ENCODE assay signal across 1 fruit fly cellular context in the genomic region with DNA sequence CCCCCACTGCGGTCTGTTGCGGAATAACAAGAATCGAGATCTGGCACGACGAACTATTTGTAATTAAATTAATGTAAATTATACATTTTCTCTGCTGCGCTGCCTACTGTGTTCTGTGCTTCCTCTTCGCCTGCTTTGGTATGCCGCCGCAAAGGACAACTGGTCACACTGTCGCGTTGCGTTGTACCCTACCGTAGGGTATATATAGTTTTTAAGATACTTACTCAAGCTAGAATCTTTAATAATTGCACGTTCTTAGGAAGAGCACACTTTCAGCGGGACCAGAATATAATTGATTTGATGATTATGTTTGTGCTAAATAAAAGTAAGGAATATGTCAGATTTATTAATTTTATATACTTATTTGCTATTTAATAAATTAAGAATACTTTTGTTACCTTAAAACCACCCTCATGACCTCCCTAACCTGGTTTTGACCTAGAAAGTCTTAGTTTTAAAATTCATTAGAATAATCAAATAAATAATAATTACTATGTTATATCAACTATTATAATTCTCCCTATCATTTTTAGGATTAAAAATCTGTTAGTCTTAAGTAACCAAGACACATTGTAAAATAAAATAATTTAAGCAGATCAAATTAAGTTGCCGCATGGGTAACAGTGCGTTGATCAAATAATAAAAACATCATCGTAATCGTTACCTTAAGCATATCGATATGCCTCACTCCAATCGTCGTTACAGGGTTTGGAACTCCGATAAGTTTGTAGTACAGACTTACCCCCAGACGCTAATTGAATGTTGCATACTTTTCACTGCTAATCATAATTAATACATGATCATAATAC.
TF ChIP-seq lines count a peak whose summit lies in the region.
"Not testable (repeated sequence)": the region's sequence is repeated elsewhere in the genome, so short reads cannot be mapped to it uniquely, and the experiment has no call there.

A gene (minus strand): TSS at position 164 of the 809 bp plus-strand sequence.

TF ChIP-seq in whole organism, embryonic, 481 proteins besides CTCF, POLR2A, EP300 and RAD21 (continued from another document):
- TF ChIP-seq ase (GFP tag; IDR thresholded peaks at IDR 0.05; lab: Robert Waterston, UW) (peak; percentile 83; the same call in 2 of the 3 replicates), CG6689 (GFP tag; IDR thresholded peaks at IDR 0.05; lab: Robert Waterston, UW) (peak; percentile 73), Lhr (GFP tag; optimal IDR thresholded peaks at IDR 0.05; lab: Kevin White, UChicago) (peak; percentile 56), B-H2 (GFP tag; optimal IDR thresholded peaks at IDR 0.05; lab: Kevin White, UChicago) (peak; percentile 51), gsb (GFP tag; IDR thresholded peaks at IDR 0.05; lab: Robert Waterston, UW) (0 out of 2 replicates have a peak, but pooled peaks have one; percentile 53), chm (GFP tag; IDR thresholded peaks at IDR 0.05; lab: Robert Waterston, UW) (peak; percentile 76), CG17359 (tag; optimal IDR thresholded peaks at IDR 0.05; lab: Kevin White, UChicago) (peak; percentile 79), CG6654 (GFP tag; optimal IDR thresholded peaks at IDR 0.05; lab: Kevin White, UChicago) (peak; percentile 39), caup (GFP tag; optimal IDR thresholded peaks at IDR 0.05; lab: Kevin White, UChicago; ENCODE audit: severe bottlenecking) (peak; percentile 56), shn (GFP tag; optimal IDR thresholded peaks at IDR 0.05; lab: Kevin White, UChicago) (peak; percentile 54), CG18599 (GFP tag; optimal IDR thresholded peaks at IDR 0.05; lab: Kevin White, UChicago) (peak; percentile 81), HLH54F (GFP tag; optimal IDR thresholded peaks at IDR 0.05; lab: Kevin White, UChicago) (peak; percentile 66), Max (GFP tag; optimal IDR thresholded peaks at IDR 0.05; lab: Kevin White, UChicago) (peak; percentile 64), Camta (GFP tag; optimal IDR thresholded peaks at IDR 0.05; lab: Kevin White, UChicago) (peak; percentile 29), Gug (GFP tag; IDR thresholded peaks at IDR 0.05; lab: Robert Waterston, UW) (peak; percentile 92), sisA (GFP tag; IDR thresholded peaks at IDR 0.05; lab: Robert Waterston, UW) (peak; percentile 90), Ravus (GFP tag; IDR thresholded peaks at IDR 0.05; lab: Robert Waterston, UW) (peak; percentile 32; the same call in 1 of the 2 replicates), CG3847 (GFP tag; IDR thresholded peaks at IDR 0.05; lab: Robert Waterston, UW) (peak; percentile 81), D19A (tag; optimal IDR thresholded peaks at IDR 0.05; lab: Kevin White, UChicago) (peak; percentile 99), Gsc (GFP tag; IDR thresholded peaks at IDR 0.05; lab: Robert Waterston, UW) (peak; percentile 24; the same call in 1 of the 2 replicates), CG30431 (GFP tag; optimal IDR thresholded peaks at IDR 0.05; lab: Kevin White, UChicago) (peak; percentile 65), CG4328 (GFP tag; optimal IDR thresholded peaks at IDR 0.05; lab: Kevin White, UChicago) (peak; percentile 69), CG12744 (GFP tag; optimal IDR thresholded peaks at IDR 0.05; lab: Kevin White, UChicago) (peak; percentile 42), CG2116 (GFP tag; optimal IDR thresholded peaks at IDR 0.05; lab: Kevin White, UChicago) (peak; percentile 68), zfh1 (GFP tag; IDR thresholded peaks at IDR 0.05; lab: Robert Waterston, UW) (peak; percentile 92), CG31388 (GFP tag; optimal IDR thresholded peaks at IDR 0.05; lab: Kevin White, UChicago) (peak; percentile 37), jumu (GFP tag; optimal IDR thresholded peaks at IDR 0.05; lab: Kevin White, UChicago) (peak; percentile 64), Nf-YC (tag; optimal IDR thresholded peaks at IDR 0.05; lab: Kevin White, UChicago) (peak; percentile 66), ttk (GFP tag; IDR thresholded peaks at IDR 0.05; lab: Robert Waterston, UW) (peak; percentile 87), dm (GFP tag; optimal IDR thresholded peaks at IDR 0.05; lab: Kevin White, UChicago) (peak; percentile 38), Dll (GFP tag; IDR thresholded peaks at IDR 0.05; lab: Robert Waterston, UW; ENCODE audit: partially characterized antibody) (0 out of 4 replicates have a peak, but pooled peaks have one; percentile 36), jing (GFP tag; optimal IDR thresholded peaks at IDR 0.05; lab: Kevin White, UChicago) (peak; percentile 46), CG13424 (tag; optimal IDR thresholded peaks at IDR 0.05; lab: Kevin White, UChicago) (peak; percentile 85), CG7357 (GFP tag; IDR thresholded peaks at IDR 0.05; lab: Robert Waterston, UW) (peak; percentile 65; the same call in 2 of the 3 replicates), klu (GFP tag; IDR thresholded peaks at IDR 0.05; lab: Robert Waterston, UW) (peak; percentile 48), stc (GFP tag; IDR thresholded peaks at IDR 0.05; lab: Robert Waterston, UW) (peak; percentile 82), CG33213 (GFP tag; optimal IDR thresholded peaks at IDR 0.05; lab: Kevin White, UChicago) (peak; percentile 20), CG1602 (GFP tag; optimal IDR thresholded peaks at IDR 0.05; lab: Kevin White, UChicago) (peak; percentile 71), CG3281 (GFP tag; optimal IDR thresholded peaks at IDR 0.05; lab: Kevin White, UChicago) (peak; percentile 76), CG5953 (GFP tag; IDR thresholded peaks at IDR 0.05; lab: Robert Waterston, UW) (peak; percentile 66; the same call in 1 of the 2 replicates), CG3407 (GFP tag; optimal IDR thresholded peaks at IDR 0.05; lab: Kevin White, UChicago) (peak; percentile 52), Med (GFP tag; lab: Kevin White, UChicago) (peak; percentile 95), Lim3 (GFP tag; IDR thresholded peaks at IDR 0.05; lab: Robert Waterston, UW) (0 out of 2 replicates have a peak, but pooled peaks have one; percentile 20), emc (GFP tag; optimal IDR thresholded peaks at IDR 0.05; lab: Kevin White, UChicago) (peak; percentile 44), sc (GFP tag; optimal IDR thresholded peaks at IDR 0.05; lab: Kevin White, UChicago) (peak; percentile 38), CG9609 (GFP tag; optimal IDR thresholded peaks at IDR 0.05; lab: Kevin White, UChicago) (peak; percentile 34), bbx (GFP tag; IDR thresholded peaks at IDR 0.05; lab: Robert Waterston, UW; ENCODE audit: partially characterized antibody) (peak; percentile 13; the same call in 1 of the 2 replicates), CG3726 (GFP tag; IDR thresholded peaks at IDR 0.05; lab: Robert Waterston, UW) (peak; percentile 82; the same call in 2 of the 3 replicates), Optix (GFP tag; IDR thresholded peaks at IDR 0.05; lab: Robert Waterston, UW) (peak; percentile 58; the same call in 2 of the 3 replicates), HHEX (GFP tag; optimal IDR thresholded peaks at IDR 0.05; lab: Kevin White, UChicago) (peak; percentile 73), Fer3 (tag; optimal IDR thresholded peaks at IDR 0.05; lab: Kevin White, UChicago) (peak; percentile 85), cwo (GFP tag; optimal IDR thresholded peaks at IDR 0.05; lab: Kevin White, UChicago) (peak; percentile 56), CG14441 (GFP tag; IDR thresholded peaks at IDR 0.05; lab: Robert Waterston, UW) (peak; percentile 87), Myb (GFP tag; optimal IDR thresholded peaks at IDR 0.05; lab: Kevin White, UChicago) (peak; percentile 31), Asciz (GFP tag; optimal IDR thresholded peaks at IDR 0.05; lab: Kevin White, UChicago) (peak; percentile 63), Nf-YB (GFP tag; optimal IDR thresholded peaks at IDR 0.05; lab: Kevin White, UChicago) (peak; percentile 48), grau (tag; optimal IDR thresholded peaks at IDR 0.05; lab: Kevin White, UChicago) (peak; percentile 82), Ets97D (GFP tag; optimal IDR thresholded peaks at IDR 0.05; lab: Kevin White, UChicago) (peak; percentile 59), CG10366 (GFP tag; IDR thresholded peaks at IDR 0.05; lab: Robert Waterston, UW) (peak; percentile 83)
- TF ChIP-seq sc (optimal IDR thresholded peaks at IDR 0.05; lab: Kevin White, UChicago) = not testable (repeated sequence)
